Worm (Caenorhabditis elegans): ENCODE data around the gene DH11.5.

The DH11.5 gene

DNA sequence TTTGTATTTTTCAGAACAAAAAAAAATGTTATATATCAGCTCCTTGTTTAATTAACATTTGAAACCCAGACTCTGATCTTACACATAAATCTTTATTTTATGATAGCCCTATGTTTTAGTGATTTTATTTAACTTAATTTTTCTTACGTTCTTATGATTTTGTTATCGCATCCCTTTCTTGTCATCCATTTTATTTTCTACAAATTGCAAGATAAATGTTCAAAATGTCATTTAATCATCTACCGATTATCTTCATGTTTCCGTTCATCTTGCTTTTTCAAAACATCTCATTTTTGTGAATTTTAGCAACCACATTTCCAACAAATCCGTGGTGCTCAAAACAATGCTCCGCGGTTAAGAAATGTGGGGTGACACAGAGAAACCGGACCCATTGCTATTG is at the start of gene DH11.5:
DH11.5 (plus strand) TSS at position 301 of the 400 bp plus-strand sequence.
- no peak for TF ChIP-seq bed-3 (GFP tag; optimal IDR thresholded peaks at IDR 0.05)
- no peak for TF ChIP-seq nhr-76 (tag; optimal IDR thresholded peaks at IDR 0.05)
- no peak for TF ChIP-seq mep-1 (tag; optimal IDR thresholded peaks at IDR 0.05)
- no peak for TF ChIP-seq sem-2 (GFP tag; optimal IDR thresholded peaks at IDR 0.05)
- no peak for TF ChIP-seq snpc-4 (tag; optimal IDR thresholded peaks at IDR 0.05)
- no peak for TF ChIP-seq hlh-1 (tag; optimal IDR thresholded peaks at IDR 0.05)
- no peak for TF ChIP-seq M03D4.4 (tag; optimal IDR thresholded peaks at IDR 0.05)
- no peak for TF ChIP-seq nhr-12 (tag; optimal IDR thresholded peaks at IDR 0.05)
- TF ChIP-seq ceh-83 (GFP tag; optimal IDR thresholded peaks at IDR 0.05), result no peak
- TF ChIP-seq cnd-1 (tag; optimal IDR thresholded peaks at IDR 0.05), result no peak
- no peak for TF ChIP-seq mls-2 (tag; optimal IDR thresholded peaks at IDR 0.05)
- no peak for TF ChIP-seq mab-5 (tag; optimal IDR thresholded peaks at IDR 0.05)
- no peak for TF ChIP-seq lsy-2 (tag; optimal IDR thresholded peaks at IDR 0.05)
- TF ChIP-seq ham-2 (GFP tag; optimal IDR thresholded peaks at IDR 0.05), result no peak
- no peak for TF ChIP-seq lin-13 (tag; optimal IDR thresholded peaks at IDR 0.05)
- TF ChIP-seq sptf-1 (tag; optimal IDR thresholded peaks at IDR 0.05), result no peak
- no peak for TF ChIP-seq zip-8 (tag; optimal IDR thresholded peaks at IDR 0.05)

DNA sequence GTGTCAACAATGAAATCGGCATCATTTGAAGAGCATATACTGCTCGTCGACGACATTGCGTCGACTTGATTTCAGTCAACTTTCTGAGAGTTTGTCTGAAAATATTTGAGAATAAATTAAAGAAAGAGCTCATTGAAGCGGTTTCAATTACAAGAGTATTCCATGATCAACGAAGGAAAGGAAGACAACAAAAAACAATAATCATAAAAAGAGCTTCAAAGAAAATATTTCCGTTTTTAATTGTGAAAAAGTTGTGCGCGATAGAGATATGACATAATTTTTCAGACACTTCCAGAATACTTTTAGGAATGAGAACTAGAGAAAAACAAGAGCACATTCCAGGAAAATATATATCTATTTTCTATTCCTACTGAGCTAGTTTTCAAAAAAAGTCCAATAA is 47.8 kb upstream of the DH11.5 start, which contains the start of gene spv-1:
spv-1 (minus strand) TSS at position 101 of the 400 bp plus-strand sequence.
- no peak for TF ChIP-seq elt-1 (tag; optimal IDR thresholded peaks at IDR 0.05; ENCODE audit: borderline replicate concordance, insufficient read depth)

ce11 chrII:7930671-7931070 is 45.7 kb upstream of the DH11.5 start:
- no peak for TF ChIP-seq nhr-2 (tag; optimal IDR thresholded peaks at IDR 0.05)
- no peak for TF ChIP-seq sptf-1 (tag; optimal IDR thresholded peaks at IDR 0.05)
- TF ChIP-seq nhr-237 (tag; optimal IDR thresholded peaks at IDR 0.05), result no peak
- no peak for TF ChIP-seq ham-2 (GFP tag; optimal IDR thresholded peaks at IDR 0.05)
- no peak for TF ChIP-seq mab-5 (tag; optimal IDR thresholded peaks at IDR 0.05)
- TF ChIP-seq M03D4.4 (tag; optimal IDR thresholded peaks at IDR 0.05), result no peak
- TF ChIP-seq flh-1 (GFP tag; optimal IDR thresholded peaks at IDR 0.05), result no peak
- TF ChIP-seq hlh-1 (tag; optimal IDR thresholded peaks at IDR 0.05), result no peak

- TF ChIP-seq nhr-2 (tag; optimal IDR thresholded peaks at IDR 0.05) (no peak), lsy-2 (tag; optimal IDR thresholded peaks at IDR 0.05) (no peak), lin-32 (GFP tag; optimal IDR thresholded peaks at IDR 0.05) (no peak), unc-120 (tag; optimal IDR thresholded peaks at IDR 0.05; ENCODE audit: poor library complexity, severe bottlenecking) (peak; percentile 23), lin-13 (tag; optimal IDR thresholded peaks at IDR 0.05) (no peak), unc-62 (GFP tag; optimal IDR thresholded peaks at IDR 0.05) (peak; percentile 7), sptf-1 (tag; optimal IDR thresholded peaks at IDR 0.05) (no peak), hlh-1 (tag; optimal IDR thresholded peaks at IDR 0.05) (peak; percentile 97)
Observed at ce11 chrII:7935622-7936021, 40.8 kb upstream of the DH11.5 start.

ce11 chrII:7938078-7938477 is 38.3 kb upstream of the DH11.5 start, which contains the start of gene ZK669.2:
Gene ZK669.2 (minus strand): TSS chrII:7938178.
- TF ChIP-seq nhr-28 (tag; optimal IDR thresholded peaks at IDR 0.05) (no peak), mep-1 (tag; optimal IDR thresholded peaks at IDR 0.05) (no peak), lsy-2 (tag; optimal IDR thresholded peaks at IDR 0.05) (no peak), sem-2 (GFP tag; optimal IDR thresholded peaks at IDR 0.05) (no peak), snpc-4 (tag; optimal IDR thresholded peaks at IDR 0.05) (no peak), M03D4.4 (tag; optimal IDR thresholded peaks at IDR 0.05) (no peak), mls-2 (tag; optimal IDR thresholded peaks at IDR 0.05) (no peak), unc-62 (GFP tag; optimal IDR thresholded peaks at IDR 0.05) (no peak), nhr-2 (tag; optimal IDR thresholded peaks at IDR 0.05) (no peak), nhr-76 (tag; optimal IDR thresholded peaks at IDR 0.05) (no peak), ham-2 (GFP tag; optimal IDR thresholded peaks at IDR 0.05) (no peak), mab-5 (tag; optimal IDR thresholded peaks at IDR 0.05) (no peak)

DNA sequence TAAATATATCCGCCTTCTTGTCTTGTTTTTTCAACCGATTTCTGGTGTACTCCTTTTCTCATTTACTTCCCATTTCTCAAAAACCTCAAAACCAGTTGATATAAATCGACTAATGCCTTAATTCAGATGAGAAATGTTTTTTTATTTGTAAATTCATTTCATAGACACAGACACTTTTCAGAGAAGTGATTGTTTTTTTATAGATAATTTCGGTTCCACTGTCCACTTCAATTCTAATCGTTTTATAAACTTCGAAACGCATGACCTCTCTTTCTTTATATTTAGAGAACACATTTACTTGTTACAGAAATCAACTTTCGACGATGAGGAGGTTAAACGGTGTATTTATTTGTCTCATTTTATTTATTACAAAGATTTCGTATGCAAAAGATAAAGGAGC is 35.6 kb upstream of the DH11.5 start, which contains the start of gene ZK669.3:
ZK669.3 (plus strand) TSS at position 301 of the 400 bp plus-strand sequence.
- TF ChIP-seq elt-1 (tag; optimal IDR thresholded peaks at IDR 0.05; ENCODE audit: borderline replicate concordance, insufficient read depth), result no peak
- no peak for TF ChIP-seq mep-1 (tag; optimal IDR thresholded peaks at IDR 0.05)
- no peak for TF ChIP-seq zip-8 (tag; optimal IDR thresholded peaks at IDR 0.05)
- no peak for TF ChIP-seq ztf-11 (tag; optimal IDR thresholded peaks at IDR 0.05)
- TF ChIP-seq nhr-76 (tag; optimal IDR thresholded peaks at IDR 0.05), result no peak
- no peak for TF ChIP-seq nhr-28 (tag; optimal IDR thresholded peaks at IDR 0.05)
- TF ChIP-seq nhr-237 (tag; optimal IDR thresholded peaks at IDR 0.05), result no peak
- TF ChIP-seq ham-2 (GFP tag; optimal IDR thresholded peaks at IDR 0.05), result no peak
- no peak for TF ChIP-seq flh-1 (GFP tag; optimal IDR thresholded peaks at IDR 0.05)
- TF ChIP-seq tbx-8 (GFP tag; optimal IDR thresholded peaks at IDR 0.05), result no peak
- TF ChIP-seq lin-32 (GFP tag; optimal IDR thresholded peaks at IDR 0.05), result no peak
- TF ChIP-seq ceh-43 (GFP tag; optimal IDR thresholded peaks at IDR 0.05), result no peak
- no peak for TF ChIP-seq ceh-39 (tag; optimal IDR thresholded peaks at IDR 0.05)
- no peak for TF ChIP-seq mab-5 (tag; optimal IDR thresholded peaks at IDR 0.05)
- no peak for TF ChIP-seq nhr-2 (tag; optimal IDR thresholded peaks at IDR 0.05)
- TF ChIP-seq unc-120 (tag; optimal IDR thresholded peaks at IDR 0.05; ENCODE audit: poor library complexity, severe bottlenecking), result no peak
